Fruit fly (Drosophila melanogaster): Measurements from ENCODE around the gene PLCXD.

dm6 chr2L:12048723-12049122 is 495 bp upstream of the PLCXD start, which contains the start of gene Plzf:
- no peak for TF ChIP-seq jim (GFP tag; optimal IDR thresholded peaks at IDR 0.05)
- no peak for TF ChIP-seq N (GFP tag; optimal IDR thresholded peaks at IDR 0.05)
- no peak for TF ChIP-seq h (GFP tag; optimal IDR thresholded peaks at IDR 0.05)
- TF ChIP-seq rgr (GFP tag; optimal IDR thresholded peaks at IDR 0.05) = no peak
- no peak for TF ChIP-seq fru (GFP tag; optimal IDR thresholded peaks at IDR 0.05)
- no peak for TF ChIP-seq dmrt93B (GFP tag; optimal IDR thresholded peaks at IDR 0.05)
- no peak for TF ChIP-seq Dif (GFP tag; optimal IDR thresholded peaks at IDR 0.05; ENCODE audit: partially characterized antibody)
- TF ChIP-seq sage (GFP tag; optimal IDR thresholded peaks at IDR 0.05) = no peak
- TF ChIP-seq OdsH (GFP tag; optimal IDR thresholded peaks at IDR 0.05) = no peak
- no peak for TF ChIP-seq tai (GFP tag; optimal IDR thresholded peaks at IDR 0.05)
- TF ChIP-seq Abd-B (GFP tag; optimal IDR thresholded peaks at IDR 0.05) = no peak
- no peak for TF ChIP-seq CG9705 (GFP tag; optimal IDR thresholded peaks at IDR 0.05)
- TF ChIP-seq usp (GFP tag; optimal IDR thresholded peaks at IDR 0.05) = no peak

Data from whole organism, wandering third instar larva.